Worm (Caenorhabditis elegans) whole organism, early embryonic: ENCODE data around the gene K09F6.10.

Source experiments
- B0310.2 ChIP-seq: sonication (generic microtip); optimal IDR thresholded peaks from 2 replicates; lab custom pipeline; 2016; ENCODE audit warnings: mild to moderate bottlenecking, missing genetic modification characterization, missing compliant biosample characterization
- F13C5.2 ChIP-seq: sonication (generic microtip); optimal IDR thresholded peaks from 2 replicates; lab custom pipeline; 2017; ENCODE audit warnings: mild to moderate bottlenecking, missing genetic modification characterization, inconsistent platforms, missing compliant biosample characterization
- aly-1 ChIP-seq: sonication (generic microtip); optimal IDR thresholded peaks from 2 replicates; lab custom pipeline; 2016; ENCODE audit warnings: missing genetic modification characterization, missing compliant biosample characterization
- ama-1 ChIP-seq: fragments of 150-350 bp; optimal IDR thresholded peaks from 2 replicates; lab custom pipeline; 2014
- ceh-13 ChIP-seq: fragments of 200-800 bp; sonication (Bioruptor generic); optimal IDR thresholded peaks from 2 replicates; lab custom pipeline; 2018; ENCODE audit warnings: mild to moderate bottlenecking, missing genetic modification characterization, missing compliant biosample characterization
- ceh-36 ChIP-seq: sonication (generic microtip); optimal IDR thresholded peaks from 2 replicates; lab custom pipeline; 2016; ENCODE audit warnings: missing genetic modification characterization, inconsistent platforms, missing compliant biosample characterization
- ets-7 ChIP-seq: sonication (generic microtip); optimal IDR thresholded peaks from 2 replicates; lab custom pipeline; 2016; ENCODE audit warnings: missing genotype, missing genetic modification characterization, missing compliant biosample characterization
- flt-1 ChIP-seq: fragments of 200-800 bp; sonication (Bioruptor generic); IDR thresholded peaks from 2 replicates; pipeline ENCODE4 v1.3.6; 2022; ENCODE audit warnings: missing genetic modification characterization, missing compliant biosample characterization
- hmbx-1 ChIP-seq: sonication (generic microtip); optimal IDR thresholded peaks from 2 replicates; lab custom pipeline; 2016; ENCODE audit warnings: mild to moderate bottlenecking, missing genetic modification characterization, missing compliant biosample characterization
- hmg-4 ChIP-seq: fragments of 200-800 bp; sonication (Bioruptor generic); optimal IDR thresholded peaks from 2 replicates; lab custom pipeline; 2018; ENCODE audit warnings: mild to moderate bottlenecking, missing genetic modification characterization, missing compliant biosample characterization
- hnd-1 ChIP-seq: sonication (generic microtip); optimal IDR thresholded peaks from 2 replicates; lab custom pipeline; 2016; ENCODE audit warnings: missing genetic modification characterization, missing compliant biosample characterization
- pes-1 ChIP-seq: fragments of 200-800 bp; sonication (Bioruptor generic); IDR thresholded peaks from 2 replicates; pipeline ENCODE4 v1.3.6; 2022; ENCODE audit warnings: missing genetic modification reagents, missing genetic modification characterization, missing compliant biosample characterization
- scrt-1 ChIP-seq: fragments of 200-800 bp; sonication (Bioruptor generic); IDR thresholded peaks from 2 replicates; pipeline ENCODE4 v1.3.6; 2022; ENCODE audit warnings: missing genetic modification characterization, missing compliant biosample characterization
- sea-1 ChIP-seq: fragments of 200-800 bp; sonication (Bioruptor generic); conservative IDR thresholded peaks from 2 replicates; pipeline ENCODE4 v1.3.6; 2022; ENCODE audit warnings: missing genetic modification characterization, missing compliant biosample characterization
- tbx-11 ChIP-seq: fragments of 200-800 bp; sonication (Bioruptor generic); IDR thresholded peaks from 2 replicates; pipeline ENCODE4 v1.3.6; 2022; ENCODE audit warnings: missing genetic modification characterization, missing compliant biosample characterization
- tbx-37 ChIP-seq: fragments of 200-800 bp; sonication (Bioruptor generic); conservative IDR thresholded peaks from 2 replicates; pipeline ENCODE4 v1.3.6; 2022; ENCODE audit warnings: missing genetic modification reagents, missing genetic modification characterization, missing compliant biosample characterization
- tra-4 ChIP-seq: sonication (generic microtip); optimal IDR thresholded peaks from 2 replicates; lab custom pipeline; 2017; ENCODE audit warnings: missing genetic modification characterization, missing compliant biosample characterization

The K09F6.10 gene

ce11 chrII:2322857-2323518, 34.3 kb upstream of the K09F6.10 start, which contains the start of the genes ZK1240.6 and ZK1240.2:
Gene ZK1240.6, minus strand, starts transcription at chrII:2322907.
Gene ZK1240.2, plus strand, starts transcription at chrII:2323376.
- no peak for TF ChIP-seq hmg-4 (GFP tag; lab: Kevin White, UChicago)
- no peak for TF ChIP-seq tbx-37 (GFP tag; lab: Robert Waterston, UW)
- TF ChIP-seq pes-1 (GFP tag; lab: Robert Waterston, UW): no peak
- no peak for TF ChIP-seq scrt-1 (GFP tag; lab: Robert Waterston, UW)
- TF ChIP-seq ama-1 (lab: Kevin White, UChicago): no peak
- TF ChIP-seq ets-7: no peak
- no peak for TF ChIP-seq aly-1 (tag; lab: Kevin White, UChicago)
- TF ChIP-seq flt-1: no peak
- TF ChIP-seq ceh-13 (GFP tag; lab: Kevin White, UChicago): no peak
- no peak for TF ChIP-seq tbx-11 (GFP tag; lab: Robert Waterston, UW)
- TF ChIP-seq B0310.2: no peak
- TF ChIP-seq ceh-36 (tag; lab: Kevin White, UChicago): no peak
- TF ChIP-seq hmbx-1 (tag; lab: Kevin White, UChicago): no peak
- no peak for TF ChIP-seq F13C5.2 (tag; lab: Kevin White, UChicago)
- no peak for TF ChIP-seq tra-4
- TF ChIP-seq sea-1 (GFP tag; lab: Robert Waterston, UW): no peak

ce11 chrII:2320097-2320496, 31.4 kb upstream of the K09F6.10 start, which contains the start of gene ZK1240.3:
Gene ZK1240.3, plus strand, starts transcription at chrII:2320334.
- TF ChIP-seq hmbx-1 (tag; lab: Kevin White, UChicago) (no peak), aly-1 (tag; lab: Kevin White, UChicago) (no peak), ama-1 (lab: Kevin White, UChicago) (no peak), tbx-11 (GFP tag; lab: Robert Waterston, UW) (no peak), flt-1 (no peak), tbx-37 (GFP tag; lab: Robert Waterston, UW) (no peak), sea-1 (GFP tag; lab: Robert Waterston, UW) (no peak), scrt-1 (GFP tag; lab: Robert Waterston, UW) (no peak), pes-1 (GFP tag; lab: Robert Waterston, UW) (no peak), ets-7 (no peak), tra-4 (no peak), B0310.2 (no peak), hnd-1 (tag; lab: Kevin White, UChicago) (no peak), ceh-13 (GFP tag; lab: Kevin White, UChicago) (no peak), F13C5.2 (tag; lab: Kevin White, UChicago) (no peak), hmg-4 (GFP tag; lab: Kevin White, UChicago) (no peak)

- TF ChIP-seq sea-1 (GFP tag; lab: Robert Waterston, UW): no peak
- TF ChIP-seq hmbx-1 (tag; lab: Kevin White, UChicago): no peak
- no peak for TF ChIP-seq tbx-37 (GFP tag; lab: Robert Waterston, UW)
- no peak for TF ChIP-seq aly-1 (tag; lab: Kevin White, UChicago)
- no peak for TF ChIP-seq B0310.2
- no peak for TF ChIP-seq ceh-13 (GFP tag; lab: Kevin White, UChicago)
- no peak for TF ChIP-seq flt-1
- TF ChIP-seq ceh-36 (tag; lab: Kevin White, UChicago): no peak
Observed at ce11 chrII:2317883-2318357, 29.2 kb upstream of the K09F6.10 start, which contains the start of the genes ZK1240.5 and ZK1240.9. Gene ZK1240.5, minus strand, starts transcription at chrII:2317933. Gene ZK1240.9, plus strand, starts transcription at chrII:2318189.

ce11 chrII:2312747-2313146, 24.1 kb upstream of the K09F6.10 start, which contains the start of the genes trim-21 and B0281.1:
Gene trim-21, minus strand, starts transcription at chrII:2312847.
Gene B0281.1, plus strand, starts transcription at chrII:2313067.
- TF ChIP-seq ets-7 (no peak), sea-1 (GFP tag; lab: Robert Waterston, UW) (no peak)

ce11 chrII:2306741-2307140, 18.1 kb upstream of the K09F6.10 start, which contains the start of gene B0281.3:
Gene B0281.3, plus strand, starts transcription at chrII:2307041.
- TF ChIP-seq flt-1 (no peak), ama-1 (lab: Kevin White, UChicago) (no peak), F13C5.2 (tag; lab: Kevin White, UChicago) (no peak), pes-1 (GFP tag; lab: Robert Waterston, UW) (no peak), ets-7 (no peak), tbx-11 (GFP tag; lab: Robert Waterston, UW) (no peak), hmg-4 (GFP tag; lab: Kevin White, UChicago) (no peak), sea-1 (GFP tag; lab: Robert Waterston, UW) (no peak), hnd-1 (tag; lab: Kevin White, UChicago) (no peak), hmbx-1 (tag; lab: Kevin White, UChicago) (no peak), aly-1 (tag; lab: Kevin White, UChicago) (no peak), ceh-36 (tag; lab: Kevin White, UChicago) (no peak), B0310.2 (no peak), ceh-13 (GFP tag; lab: Kevin White, UChicago) (no peak), tra-4 (no peak), tbx-37 (GFP tag; lab: Robert Waterston, UW) (no peak), scrt-1 (GFP tag; lab: Robert Waterston, UW) (no peak)

- TF ChIP-seq sea-1 (GFP tag; lab: Robert Waterston, UW): no peak
- TF ChIP-seq F13C5.2 (tag; lab: Kevin White, UChicago): no peak
- no peak for TF ChIP-seq hnd-1 (tag; lab: Kevin White, UChicago)
- TF ChIP-seq ama-1 (lab: Kevin White, UChicago): no peak
- no peak for TF ChIP-seq ceh-13 (GFP tag; lab: Kevin White, UChicago)
- no peak for TF ChIP-seq tbx-37 (GFP tag; lab: Robert Waterston, UW)
- no peak for TF ChIP-seq flt-1
- TF ChIP-seq hmbx-1 (tag; lab: Kevin White, UChicago): no peak
- no peak for TF ChIP-seq ets-7
- no peak for TF ChIP-seq aly-1 (tag; lab: Kevin White, UChicago)
- TF ChIP-seq tra-4: no peak
- no peak for TF ChIP-seq ceh-36 (tag; lab: Kevin White, UChicago)
- TF ChIP-seq B0310.2: no peak
Observed at ce11 chrII:2305507-2305906, 16.8 kb upstream of the K09F6.10 start.
